Fruit fly (Drosophila melanogaster) S2 (cell line): Measurements from ENCODE around the gene His3.3A.

Experiments
- CG8478 ChIP-seq: fragments of >200 bp; optimal IDR thresholded peaks from 2 replicates; lab custom pipeline; 2018
- CTCF ChIP-seq, 2 experiments: fragments of >200 bp; optimal IDR thresholded peaks; 2 replicates each; lab custom pipeline; 2018

dm6 chr2L:5092145-5092544 lies 37.3 kb downstream of the His3.3A start:
- TF ChIP-seq CG8478 (lab: Kevin White, UChicago) (no peak), CTCF (optimal IDR thresholded peaks at IDR 0.05; lab: Kevin White, UChicago) (no peak)
